Worm (Caenorhabditis elegans): ENCODE results near the gene F37C4.6.

DNA sequence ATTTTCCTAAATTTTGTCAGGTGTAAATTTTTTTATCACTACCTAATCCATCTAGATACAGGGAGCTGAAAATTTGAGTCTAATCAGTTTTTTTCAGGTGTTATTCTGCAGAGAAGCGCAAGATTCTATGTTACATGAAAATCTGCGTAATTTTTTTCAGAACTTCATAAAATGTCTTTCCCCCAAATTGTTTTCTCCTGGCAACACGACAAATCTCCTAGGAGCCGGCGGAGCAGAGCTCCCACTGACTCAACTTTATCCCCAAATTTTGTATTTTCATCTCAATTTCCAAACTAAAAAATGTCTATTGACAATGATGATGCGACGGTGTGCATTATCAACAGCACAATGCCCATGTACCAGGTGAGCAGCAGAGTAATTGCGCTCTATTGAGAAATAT, 38.7 kb downstream of the F37C4.6 start, which contains the start of gene F28F9.2:
- TF ChIP-seq lin-39 (tag; optimal IDR thresholded peaks at IDR 0.05) (no peak), lin-13 (GFP tag; optimal IDR thresholded peaks at IDR 0.05) (no peak), lsy-2 (tag; optimal IDR thresholded peaks at IDR 0.05) (no peak), egl-27 (tag; optimal IDR thresholded peaks at IDR 0.05) (no peak), nhr-77 (tag; optimal IDR thresholded peaks at IDR 0.05) (no peak), mdl-1 (tag; optimal IDR thresholded peaks at IDR 0.05) (no peak), nhr-10 (tag; optimal IDR thresholded peaks at IDR 0.05) (no peak), skn-1 (tag; optimal IDR thresholded peaks at IDR 0.05) (no peak), unc-62 (GFP tag; optimal IDR thresholded peaks at IDR 0.05) (no peak), nhr-23 (tag; optimal IDR thresholded peaks at IDR 0.05) (no peak), nhr-237 (tag; optimal IDR thresholded peaks at IDR 0.05) (no peak), fos-1 (tag; optimal IDR thresholded peaks at IDR 0.05) (no peak)

Data from whole organism, L2 larva.